Fruit fly (Drosophila melanogaster): ENCODE measurements around the gene Hipk.
A peak's percentile ranks its signal among the peaks of the same experiment; 100 is the strongest.

Gene Hipk

DNA sequence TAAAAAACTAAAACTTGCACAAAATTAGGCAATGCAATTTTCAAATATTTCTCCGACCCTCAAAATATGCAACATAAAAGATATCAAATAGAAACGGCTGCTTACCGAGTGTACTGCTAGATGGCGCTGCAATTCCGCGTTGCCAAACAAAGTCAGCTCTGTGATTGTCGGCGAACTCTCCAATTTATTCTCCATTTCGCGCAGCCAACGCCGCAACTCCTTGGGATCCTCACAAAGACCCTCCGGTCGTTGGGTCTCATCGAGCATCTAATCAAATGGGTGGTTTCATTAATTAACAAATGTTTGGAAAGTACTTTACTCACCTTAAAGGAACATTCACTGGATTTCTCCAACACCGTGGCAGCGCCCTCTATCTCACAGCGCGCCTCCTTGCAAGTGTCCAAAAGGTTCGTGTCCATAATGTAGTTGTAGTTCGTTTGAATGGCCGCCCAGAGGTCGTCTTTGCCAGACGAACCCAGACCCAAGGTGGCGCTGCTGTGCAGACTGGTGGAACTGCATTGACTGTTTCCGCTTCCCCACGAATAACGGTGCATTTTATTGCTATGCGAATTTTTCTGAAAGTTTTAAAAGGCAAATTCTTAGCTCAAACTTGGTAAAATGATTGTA is 37.0 kb upstream of the Hipk start (continued):
- TF ChIP-seq sna (GFP tag; IDR thresholded peaks at IDR 0.05; ENCODE audit: partially characterized antibody), result no peak
- peak; percentile 65 for TF ChIP-seq dm (GFP tag; optimal IDR thresholded peaks at IDR 0.05)
- TF ChIP-seq Blimp-1 (GFP tag; optimal IDR thresholded peaks at IDR 0.05), result peak; percentile 25
- TF ChIP-seq tio (GFP tag; optimal IDR thresholded peaks at IDR 0.05), result peak; percentile 60
- TF ChIP-seq Fer1 (GFP tag; optimal IDR thresholded peaks at IDR 0.05), result peak; percentile 16
- peak in 1 of 2 experiments; percentile 58 for TF ChIP-seq bsh (GFP tag; optimal IDR thresholded peaks at IDR 0.05)
- peak; percentile 56 for TF ChIP-seq zfh2 (GFP tag; optimal IDR thresholded peaks at IDR 0.05)
- TF ChIP-seq CG11723 (GFP tag; optimal IDR thresholded peaks at IDR 0.05), result peak; percentile 53
- TF ChIP-seq inv (GFP tag; IDR thresholded peaks at IDR 0.05; ENCODE audit: partially characterized antibody), result no peak
- TF ChIP-seq CG9727 (GFP tag; optimal IDR thresholded peaks at IDR 0.05), result peak; percentile 62
- peak; percentile 44 for TF ChIP-seq CG31441 (GFP tag; IDR thresholded peaks at IDR 0.05)
- TF ChIP-seq CG7271 (tag; optimal IDR thresholded peaks at IDR 0.05), result no peak
- peak; percentile 76 for TF ChIP-seq Usf (GFP tag; optimal IDR thresholded peaks at IDR 0.05)
- peak; percentile 77; the same call in 1 of the 2 replicates for TF ChIP-seq ranshi (GFP tag; IDR thresholded peaks at IDR 0.05)
- peak; percentile 79 for TF ChIP-seq Hr3 (GFP tag; optimal IDR thresholded peaks at IDR 0.05)
- TF ChIP-seq vvl (GFP tag; IDR thresholded peaks at IDR 0.05), result peak; percentile 71
- no peak for TF ChIP-seq Gsc (GFP tag; IDR thresholded peaks at IDR 0.05)
- peak; percentile 73 for TF ChIP-seq HLH54F (GFP tag; optimal IDR thresholded peaks at IDR 0.05)
- TF ChIP-seq CG4282 (GFP tag; optimal IDR thresholded peaks at IDR 0.05), result peak; percentile 29
- peak; percentile 17 for TF ChIP-seq CG12071 (GFP tag; optimal IDR thresholded peaks at IDR 0.05)
- TF ChIP-seq ind (GFP tag; optimal IDR thresholded peaks at IDR 0.05), result peak; percentile 81
- TF ChIP-seq CG30020 (tag; optimal IDR thresholded peaks at IDR 0.05), result no peak
- TF ChIP-seq vnd (GFP tag; IDR thresholded peaks at IDR 0.05; ENCODE audit: partially characterized antibody), result no peak
- TF ChIP-seq dysf (GFP tag; IDR thresholded peaks at IDR 0.05), result peak; percentile 78
- TF ChIP-seq otp (GFP tag; IDR thresholded peaks at IDR 0.05), result peak; percentile 41; the same call in 2 of the 3 replicates
- TF ChIP-seq pzg (GFP tag; optimal IDR thresholded peaks at IDR 0.05), result peak; percentile 10
- TF ChIP-seq Nf-YC (tag; optimal IDR thresholded peaks at IDR 0.05), result peak; percentile 49
- no peak for TF ChIP-seq CG6683 (GFP tag; optimal IDR thresholded peaks at IDR 0.05)
- TF ChIP-seq exex (tag; optimal IDR thresholded peaks at IDR 0.05), result no peak
- peak; percentile 92 for TF ChIP-seq Antp (GFP tag; optimal IDR thresholded peaks at IDR 0.05)
- peak; percentile 88 for TF ChIP-seq CG13624 (GFP tag; optimal IDR thresholded peaks at IDR 0.05)
- peak; percentile 91 for TF ChIP-seq pita (GFP tag; optimal IDR thresholded peaks at IDR 0.05)
- TF ChIP-seq CG18599 (GFP tag; optimal IDR thresholded peaks at IDR 0.05), result peak; percentile 25
- peak; percentile 62 for TF ChIP-seq HLH3B (GFP tag; IDR thresholded peaks at IDR 0.05)
- peak; percentile 6 for TF ChIP-seq Jarid2 (GFP tag; optimal IDR thresholded peaks at IDR 0.05)
- peak; percentile 23 for TF ChIP-seq BEAF-32 (GFP tag; optimal IDR thresholded peaks at IDR 0.05)
- peak; percentile 90 for TF ChIP-seq CG5245 (GFP tag; optimal IDR thresholded peaks at IDR 0.05)
- peak; percentile 72 for TF ChIP-seq Atf3 (GFP tag; optimal IDR thresholded peaks at IDR 0.05)
- peak; percentile 99 for TF ChIP-seq hkb (optimal IDR thresholded peaks at IDR 0.05)
- peak; percentile 38; the same call in 1 of the 2 replicates for TF ChIP-seq hkb (GFP tag; IDR thresholded peaks at IDR 0.05)
- peak; percentile 9 for TF ChIP-seq CG8924 (tag; optimal IDR thresholded peaks at IDR 0.05)
- TF ChIP-seq CG31388 (GFP tag; optimal IDR thresholded peaks at IDR 0.05), result no peak
- TF ChIP-seq CG14050 (GFP tag; IDR thresholded peaks at IDR 0.05), result peak; percentile 42; the same call in 1 of the 3 replicates
- peak; percentile 31 for TF ChIP-seq CG6765 (GFP tag; optimal IDR thresholded peaks at IDR 0.05)
- peak; percentile 54 for TF ChIP-seq CG14710 (tag; optimal IDR thresholded peaks at IDR 0.05)
- 0 out of 2 replicates have a peak, but pooled peaks have one; percentile 7 for TF ChIP-seq tna (GFP tag; IDR thresholded peaks at IDR 0.05; ENCODE audit: partially characterized antibody)
- TF ChIP-seq CG8281 (tag; optimal IDR thresholded peaks at IDR 0.05), result no peak
- peak; percentile 90 for TF ChIP-seq Ets97D (GFP tag; optimal IDR thresholded peaks at IDR 0.05)
- TF ChIP-seq CG17912 (GFP tag; optimal IDR thresholded peaks at IDR 0.05), result peak; percentile 86

Measured in whole organism, embryonic.